Fruit fly (Drosophila melanogaster): ENCODE measurements around the gene CG18557.

DNA sequence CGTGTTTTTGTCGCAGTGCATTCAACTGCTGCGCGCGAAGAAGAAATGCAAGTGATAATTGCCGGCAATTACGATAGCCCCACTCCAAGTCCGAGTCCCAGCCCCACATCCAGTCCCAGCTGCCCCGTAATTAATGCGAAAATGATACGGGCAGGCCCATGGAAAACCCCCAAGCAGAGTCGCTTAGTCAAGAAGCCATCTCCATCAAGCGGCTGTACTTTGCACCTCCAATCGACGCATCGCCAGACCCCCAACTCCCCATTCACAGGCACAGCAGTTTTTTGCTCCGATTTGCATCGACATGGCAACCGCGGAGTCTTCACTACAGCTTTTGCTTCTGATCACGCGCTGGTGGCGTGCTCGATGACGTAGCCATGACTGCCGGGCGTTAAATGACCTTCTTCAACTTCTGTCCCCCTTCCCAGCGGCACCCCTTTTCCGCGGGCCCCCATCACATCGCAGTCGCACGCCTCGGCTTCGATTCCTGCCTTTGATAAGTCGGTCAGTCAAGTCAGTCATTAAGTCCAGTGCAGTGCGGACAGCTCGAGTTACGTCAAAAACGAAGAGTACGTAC, 39.3 kb downstream of the CG18557 start:
- TF ChIP-seq CG16779 (tag; optimal IDR thresholded peaks at IDR 0.05) (peak; percentile 61), CG6163 (GFP tag; IDR thresholded peaks at IDR 0.05) (no peak), CG3919 (GFP tag; optimal IDR thresholded peaks at IDR 0.05) (peak; percentile 55), CG4318 (GFP tag; optimal IDR thresholded peaks at IDR 0.05) (no peak), OdsH (GFP tag; optimal IDR thresholded peaks at IDR 0.05) (no peak), dsx (GFP tag; optimal IDR thresholded peaks at IDR 0.05; ENCODE audit: poor library complexity, severe bottlenecking) (peak; percentile 3), Hr4 (GFP tag; optimal IDR thresholded peaks at IDR 0.05) (no peak), CG10669 (GFP tag; optimal IDR thresholded peaks at IDR 0.05) (peak; percentile 43)
